Comparison of ENCODE assay signal across 1 fruit fly cellular context in the genomic region with DNA sequence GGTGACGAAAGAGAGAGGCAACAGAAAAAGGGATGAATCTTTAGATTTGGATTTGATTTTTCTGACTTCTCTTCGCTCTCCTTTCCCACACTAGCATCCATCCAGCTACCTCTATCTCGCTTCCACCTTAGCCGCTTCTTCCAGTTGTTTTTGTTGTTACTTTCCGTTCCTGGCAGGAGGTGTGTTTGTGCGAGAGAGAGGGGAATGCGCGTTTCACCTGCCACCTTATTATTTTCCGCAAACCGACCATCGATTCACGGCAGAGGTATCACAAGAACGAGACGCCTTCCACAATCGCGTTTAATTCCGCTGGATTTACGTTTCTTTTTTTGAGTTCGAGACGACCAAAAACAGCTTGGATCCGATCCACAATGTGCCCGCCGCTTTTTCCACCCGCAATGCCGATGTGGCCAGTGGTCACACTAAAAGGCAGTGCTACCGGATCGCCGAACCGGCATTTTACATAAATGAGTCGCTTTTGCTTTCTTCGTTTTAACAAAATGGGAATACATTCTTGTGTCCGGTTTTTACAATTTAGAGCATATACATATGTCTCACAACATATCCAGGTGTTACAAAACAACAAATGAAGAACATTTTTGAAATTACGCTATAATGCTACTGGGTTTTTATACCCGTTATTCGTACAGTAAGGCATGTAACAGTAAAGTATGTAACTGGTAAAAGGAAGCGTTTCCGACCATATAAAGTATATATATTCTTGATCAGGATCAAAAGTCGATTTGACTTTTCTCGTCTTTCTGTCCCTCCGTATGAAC.
TF ChIP-seq lines count a peak whose summit lies in the region.

Gene alpha-Man-Ia (minus strand): TSS at position 392 of the 779 bp plus-strand sequence.

TF ChIP-seq in whole organism, embryonic, 481 proteins besides CTCF, POLR2A, EP300 and RAD21 (continued from another document):
- TF ChIP-seq p53 (GFP tag; optimal IDR thresholded peaks at IDR 0.05; lab: Kevin White, UChicago) (no peak), Ssrp (tag; optimal IDR thresholded peaks at IDR 0.05; lab: Kevin White, UChicago) (no peak), sob (GFP tag; IDR thresholded peaks at IDR 0.05; lab: Robert Waterston, UW) (no peak), Hey (tag; optimal IDR thresholded peaks at IDR 0.05; lab: Kevin White, UChicago) (no peak), Sin3A (optimal IDR thresholded peaks at IDR 0.05; lab: Kevin White, UChicago) (peak; percentile 54), CG17912 (GFP tag; optimal IDR thresholded peaks at IDR 0.05; lab: Kevin White, UChicago) (no peak), Gug (GFP tag; IDR thresholded peaks at IDR 0.05; lab: Robert Waterston, UW) (0 out of 4 replicates have a peak, but pooled peaks have one; percentile 37), bab2 (GFP tag; optimal IDR thresholded peaks at IDR 0.05; lab: Kevin White, UChicago) (peak; percentile 37), CG34224 (GFP tag; IDR thresholded peaks at IDR 0.05; lab: Robert Waterston, UW; ENCODE audit: partially characterized antibody) (no peak), C15 (GFP tag; IDR thresholded peaks at IDR 0.05; lab: Robert Waterston, UW) (no peak), sug (tag; optimal IDR thresholded peaks at IDR 0.05; lab: Kevin White, UChicago) (peak; percentile 24), usp (GFP tag; optimal IDR thresholded peaks at IDR 0.05; lab: Kevin White, UChicago) (no peak), Hr51 (GFP tag; optimal IDR thresholded peaks at IDR 0.05; lab: Kevin White, UChicago) (peak; percentile 17 to 32), ssp (GFP tag; IDR thresholded peaks at IDR 0.05; lab: Robert Waterston, UW) (no peak), CG8765 (GFP tag; IDR thresholded peaks at IDR 0.05; lab: Robert Waterston, UW) (no peak), gsb-n (tag; optimal IDR thresholded peaks at IDR 0.05; lab: Kevin White, UChicago) (no peak), Mrtf (GFP tag; IDR thresholded peaks at IDR 0.05; lab: Robert Waterston, UW) (no peak), yki (optimal IDR thresholded peaks at IDR 0.05; lab: Kevin White, UChicago) (no peak), HLH4C (GFP tag; IDR thresholded peaks at IDR 0.05; lab: Robert Waterston, UW; ENCODE audit: partially characterized antibody) (no peak), CG16779 (GFP tag; IDR thresholded peaks at IDR 0.05; lab: Robert Waterston, UW) (no peak), Mes4 (GFP tag; optimal IDR thresholded peaks at IDR 0.05; lab: Kevin White, UChicago) (no peak), CG17361 (GFP tag; IDR thresholded peaks at IDR 0.05; lab: Robert Waterston, UW) (peak; percentile 55; the same call in 2 of the 3 replicates), HLHmδ (GFP tag; optimal IDR thresholded peaks at IDR 0.05; lab: Kevin White, UChicago) (no peak), pum (GFP tag; optimal IDR thresholded peaks at IDR 0.05; lab: Kevin White, UChicago) (peak; percentile 22), CG9437 (GFP tag; optimal IDR thresholded peaks at IDR 0.05; lab: Kevin White, UChicago) (peak; percentile 2), CG1602 (GFP tag; optimal IDR thresholded peaks at IDR 0.05; lab: Kevin White, UChicago) (no peak), knrl (GFP tag; IDR thresholded peaks at IDR 0.05; lab: Robert Waterston, UW; ENCODE audit: partially characterized antibody) (no peak), sd (tag; optimal IDR thresholded peaks at IDR 0.05; lab: Kevin White, UChicago) (no peak), HLH54F (GFP tag; optimal IDR thresholded peaks at IDR 0.05; lab: Kevin White, UChicago) (peak; percentile 27), pita (GFP tag; optimal IDR thresholded peaks at IDR 0.05; lab: Kevin White, UChicago) (no peak), CG1647 (GFP tag; optimal IDR thresholded peaks at IDR 0.05; lab: Kevin White, UChicago) (peak; percentile 18), CG33213 (GFP tag; optimal IDR thresholded peaks at IDR 0.05; lab: Kevin White, UChicago) (peak; percentile 29)
